Worm (Caenorhabditis elegans) whole organism, mixed stage, embryonic: ENCODE results near the gene ZK287.9.

ENCODE experiments used
- elt-1 ChIP-seq: sonication (generic microtip); optimal IDR thresholded peaks from 2 replicates; lab custom pipeline; 2017; ENCODE audit warnings: missing genetic modification characterization, mild to moderate bottlenecking, missing compliant biosample characterization, antibody characterized with exemption, moderate library complexity, borderline replicate concordance; ENCODE audit not compliant: insufficient read depth
- elt-3 ChIP-seq: fragments of 150-350 bp; optimal IDR thresholded peaks from 2 replicates; lab custom pipeline; 2014; ENCODE audit warnings: missing biosample characterization, missing genetic modification characterization
- mab-5 ChIP-seq: fragments of 150-350 bp; optimal IDR thresholded peaks from 2 replicates; lab custom pipeline; 2014; ENCODE audit warnings: missing biosample characterization, missing genetic modification characterization
- mep-1 ChIP-seq: fragments of 150-350 bp; optimal IDR thresholded peaks from 2 replicates; lab custom pipeline; 2017; ENCODE audit warnings: missing biosample characterization, missing genetic modification reagents, missing genetic modification characterization, inconsistent platforms
- nhr-12 ChIP-seq: fragments of 150-350 bp; optimal IDR thresholded peaks from 2 replicates; lab custom pipeline; 2014; ENCODE audit warnings: missing biosample characterization, missing genetic modification characterization
- nhr-237 ChIP-seq: fragments of 150-350 bp; optimal IDR thresholded peaks from 2 replicates; lab custom pipeline; 2014; ENCODE audit warnings: missing biosample characterization, missing genetic modification characterization
- pha-4 ChIP-seq: fragments of 150-350 bp; optimal IDR thresholded peaks from 2 replicates; lab custom pipeline; 2018; ENCODE audit warnings: missing biosample characterization, missing genetic modification reagents, missing genetic modification characterization
- unc-39 ChIP-seq: fragments of 150-350 bp; optimal IDR thresholded peaks from 2 replicates; lab custom pipeline; 2014; ENCODE audit warnings: missing biosample characterization, missing genetic modification characterization
- zip-8 ChIP-seq: fragments of 150-350 bp; optimal IDR thresholded peaks from 2 replicates; lab custom pipeline; 2014; ENCODE audit warnings: missing biosample characterization, missing genetic modification characterization

DNA sequence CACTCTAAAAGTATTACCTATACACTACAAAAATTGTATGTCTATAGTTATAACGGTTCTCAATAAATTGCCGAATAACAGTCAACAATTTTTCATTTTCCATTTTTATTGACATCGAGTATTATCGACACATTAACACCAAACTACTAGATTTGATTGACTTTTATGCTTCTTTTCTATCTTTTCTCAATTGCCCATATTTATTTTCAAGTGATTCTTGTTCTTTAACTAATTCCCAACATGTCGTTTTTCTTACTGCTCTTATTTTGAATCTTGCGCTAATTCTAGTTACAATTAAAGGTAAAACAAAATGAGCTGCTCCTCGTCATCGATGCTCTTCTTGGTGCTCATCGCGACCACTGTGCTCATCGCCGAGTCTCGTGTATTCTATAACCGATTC is 1.2 kb upstream of the ZK287.9 start, which contains the start of gene cthd-1:
- TF ChIP-seq unc-39, result no peak
- no peak for TF ChIP-seq mab-5 (tag; lab: Kevin White, UChicago)
- no peak for TF ChIP-seq pha-4 (tag; lab: Kevin White, UChicago)
- no peak for TF ChIP-seq zip-8
- no peak for TF ChIP-seq mep-1
- no peak for TF ChIP-seq elt-1 (tag; lab: Kevin White, UChicago)
- no peak for TF ChIP-seq elt-3 (tag; lab: Kevin White, UChicago)
- no peak for TF ChIP-seq nhr-12
- TF ChIP-seq nhr-237 (tag; lab: Kevin White, UChicago), result no peak
